Fruit fly (Drosophila melanogaster): ENCODE data around the gene moi.
A peak's percentile ranks its signal among the peaks of the same experiment; 100 is the strongest.

Gene moi

DNA sequence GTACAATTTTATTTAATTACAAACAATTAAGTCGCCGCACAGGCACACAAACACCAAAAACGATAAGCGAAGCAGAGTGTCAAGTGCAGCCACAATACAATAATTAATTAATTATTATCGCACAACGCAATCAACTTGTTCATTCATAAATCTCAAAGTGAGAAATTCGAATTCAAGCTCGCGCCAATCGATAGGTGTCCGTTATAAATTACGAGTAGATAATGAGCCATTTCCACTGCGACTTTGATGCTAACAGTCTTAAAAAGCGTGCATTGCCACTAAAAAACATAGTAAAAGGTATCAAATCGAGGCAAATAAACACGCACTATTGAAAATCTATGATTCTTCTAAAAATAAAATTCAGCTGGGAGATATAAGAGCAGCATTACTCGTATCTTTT is 25.1 kb upstream of the moi start (continued):
- TF ChIP-seq Side (GFP tag; optimal IDR thresholded peaks at IDR 0.05) (no peak), trh (GFP tag; optimal IDR thresholded peaks at IDR 0.05) (no peak), vfl (GFP tag; optimal IDR thresholded peaks at IDR 0.05) (no peak), CHES-1-like (GFP tag; optimal IDR thresholded peaks at IDR 0.05) (no peak), CG31224 (GFP tag; IDR thresholded peaks at IDR 0.05) (no peak), nau (GFP tag; optimal IDR thresholded peaks at IDR 0.05) (no peak), Doc2 (GFP tag; IDR thresholded peaks at IDR 0.05) (no peak), CG3838 (GFP tag; optimal IDR thresholded peaks at IDR 0.05) (no peak), Nf-YA (GFP tag; IDR thresholded peaks at IDR 0.05) (no peak), Hr78 (GFP tag; optimal IDR thresholded peaks at IDR 0.05) (no peak), sna (GFP tag; IDR thresholded peaks at IDR 0.05; ENCODE audit: partially characterized antibody) (no peak), Atf3 (GFP tag; optimal IDR thresholded peaks at IDR 0.05) (no peak), CG9932 (GFP tag; IDR thresholded peaks at IDR 0.05) (no peak), NFAT (GFP tag; IDR thresholded peaks at IDR 0.05) (no peak), CG14710 (tag; optimal IDR thresholded peaks at IDR 0.05) (no peak), D19A (tag; optimal IDR thresholded peaks at IDR 0.05) (no peak), insv (GFP tag; optimal IDR thresholded peaks at IDR 0.05) (no peak), CG2120 (GFP tag; optimal IDR thresholded peaks at IDR 0.05) (no peak), ase (GFP tag; IDR thresholded peaks at IDR 0.05) (no peak), NK7.1 (GFP tag; optimal IDR thresholded peaks at IDR 0.05) (no peak), MTF-1 (GFP tag; optimal IDR thresholded peaks at IDR 0.05; ENCODE audit: borderline replicate concordance) (no peak), CG17802 (tag; optimal IDR thresholded peaks at IDR 0.05) (peak; percentile 86), CG17568 (GFP tag; optimal IDR thresholded peaks at IDR 0.05) (no peak), CG9609 (GFP tag; optimal IDR thresholded peaks at IDR 0.05) (no peak), jumu (GFP tag; optimal IDR thresholded peaks at IDR 0.05) (no peak), scrt (GFP tag; optimal IDR thresholded peaks at IDR 0.05) (no peak), NC2α (GFP tag; optimal IDR thresholded peaks at IDR 0.05) (no peak), CG31365 (tag; optimal IDR thresholded peaks at IDR 0.05) (no peak), Kr (GFP tag; optimal IDR thresholded peaks at IDR 0.05) (no peak), CG12769 (tag; optimal IDR thresholded peaks at IDR 0.05) (no peak), Bdp1 (GFP tag; optimal IDR thresholded peaks at IDR 0.05) (no peak), CG1603 (tag; optimal IDR thresholded peaks at IDR 0.05) (peak; percentile 26), CG15073 (GFP tag; optimal IDR thresholded peaks at IDR 0.05) (no peak), caup (GFP tag; optimal IDR thresholded peaks at IDR 0.05; ENCODE audit: severe bottlenecking) (no peak), maf-S (GFP tag; optimal IDR thresholded peaks at IDR 0.05) (no peak), lab (GFP tag; optimal IDR thresholded peaks at IDR 0.05) (no peak), CG2889 (GFP tag; IDR thresholded peaks at IDR 0.05) (no peak), Sox100B (GFP tag; optimal IDR thresholded peaks at IDR 0.05) (no peak), mam (GFP tag; optimal IDR thresholded peaks at IDR 0.05) (no peak), Hr51 (GFP tag; optimal IDR thresholded peaks at IDR 0.05) (no peak), CG4730 (GFP tag; IDR thresholded peaks at IDR 0.05) (no peak), corto (GFP tag; optimal IDR thresholded peaks at IDR 0.05) (no peak), CG3995 (GFP tag; optimal IDR thresholded peaks at IDR 0.05) (no peak), CG17361 (GFP tag; IDR thresholded peaks at IDR 0.05) (no peak), CG13424 (tag; optimal IDR thresholded peaks at IDR 0.05) (no peak), CG1792 (GFP tag; optimal IDR thresholded peaks at IDR 0.05) (no peak), CG4282 (GFP tag; optimal IDR thresholded peaks at IDR 0.05) (no peak), BEAF-32 (GFP tag; optimal IDR thresholded peaks at IDR 0.05) (peak; percentile 41), sima (GFP tag; optimal IDR thresholded peaks at IDR 0.05) (no peak), nom (GFP tag; optimal IDR thresholded peaks at IDR 0.05) (no peak), CG15011 (GFP tag; optimal IDR thresholded peaks at IDR 0.05) (no peak)

All from whole organism, embryonic.